Fruit fly (Drosophila melanogaster) whole organism, pupa: ENCODE data around the gene nau.

Experiments used
- CG14655 ChIP-seq: fragments of 200-800 bp; sonication (Bioruptor generic); optimal IDR thresholded peaks from 3 replicates; lab custom pipeline; 2017; ENCODE audit warnings: mild to moderate bottlenecking, missing biosample characterization, missing genetic modification reagents, missing genetic modification characterization
- CG17806 ChIP-seq: fragments of 200-800 bp; sonication (Bioruptor generic); optimal IDR thresholded peaks from 2 replicates; lab custom pipeline; 2018; ENCODE audit warnings: missing biosample characterization, mild to moderate bottlenecking, missing genetic modification characterization, moderate library complexity
- CG34367 ChIP-seq: fragments of 200-800 bp; sonication (Bioruptor generic); optimal IDR thresholded peaks from 2 replicates; lab custom pipeline; 2018; ENCODE audit warnings: missing biosample characterization, mild to moderate bottlenecking, missing genetic modification characterization
- CG8159 ChIP-seq: fragments of 200-800 bp; sonication (Bioruptor generic); optimal IDR thresholded peaks from 3 replicates; lab custom pipeline; 2018; ENCODE audit warnings: missing biosample characterization, mild to moderate bottlenecking, missing genetic modification characterization, moderate library complexity
- EcR ChIP-seq: fragments of 200-800 bp; sonication (Bioruptor generic); optimal IDR thresholded peaks from 3 replicates; lab custom pipeline; 2019; ENCODE audit warnings: missing biosample characterization, missing genetic modification characterization, mild to moderate bottlenecking, moderate library complexity, missing genetic modification reagents
- Pif1A ChIP-seq: fragments of 200-800 bp; sonication (Bioruptor generic); optimal IDR thresholded peaks from 3 replicates; lab custom pipeline; 2016; ENCODE audit warnings: missing biosample characterization, missing genetic modification characterization
- fd96Ca ChIP-seq: fragments of 200-800 bp; sonication (Bioruptor generic); IDR thresholded peaks from 3 replicates; pipeline ENCODE4 v1.3.6; 2022; ENCODE audit warnings: missing biosample characterization, missing genetic modification characterization
- gl ChIP-seq: fragments of 200-800 bp; sonication (Bioruptor generic); optimal IDR thresholded peaks from 2 replicates; lab custom pipeline; 2018; ENCODE audit warnings: missing biosample characterization, mild to moderate bottlenecking, missing genetic modification characterization

DNA sequence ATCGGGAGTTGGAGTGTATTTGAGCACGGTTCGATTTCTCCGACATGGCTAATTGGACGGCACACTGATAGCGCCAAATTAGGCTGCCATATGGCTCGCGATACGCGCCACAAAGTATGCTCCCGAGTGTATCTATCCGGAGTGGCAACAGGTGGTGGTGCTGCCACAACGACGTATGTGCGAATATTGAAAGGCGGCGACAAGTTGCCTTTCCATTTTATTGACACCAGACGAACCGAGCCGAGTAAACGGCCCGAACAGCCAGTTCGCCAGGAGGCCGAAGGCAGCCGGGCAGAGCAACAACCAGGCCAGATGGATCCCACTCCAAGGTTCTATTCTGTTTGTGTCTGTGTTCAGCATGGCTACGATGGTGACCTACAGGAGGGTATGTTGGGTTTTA is 19.3 kb downstream of the nau start, which contains the start of gene prt:
- TF ChIP-seq CG34367: no peak
- TF ChIP-seq EcR (GFP tag; lab: Kevin White, UChicago): no peak
- TF ChIP-seq fd96Ca (GFP tag; lab: Robert Waterston, UW): no peak
- TF ChIP-seq CG17806: no peak
- no peak for TF ChIP-seq gl (tag; lab: Kevin White, UChicago)
- no peak for TF ChIP-seq CG8159 (tag; lab: Kevin White, UChicago)
- TF ChIP-seq CG14655: no peak
- no peak for TF ChIP-seq Pif1A (GFP tag; lab: Kevin White, UChicago)
